Fruit fly (Drosophila melanogaster) whole organism, embryonic: ENCODE results near the gene Obp99b.

Experiments
- CG10959 ChIP-seq: fragments of 200-800 bp; sonication (Bioruptor generic); IDR thresholded peaks from 2 replicates; pipeline ENCODE4 v1.3.6; 2022; ENCODE audit warnings: missing biosample characterization, missing genetic modification characterization
- CG11398 ChIP-seq: fragments of 200-800 bp; sonication (Bioruptor generic); optimal IDR thresholded peaks from 2 replicates; lab custom pipeline; 2016; ENCODE audit warnings: missing biosample characterization, missing genetic modification characterization
- CG11456 ChIP-seq: fragments of 200-800 bp; sonication (Bioruptor generic); IDR thresholded peaks from 3 replicates; pipeline ENCODE4 v1.3.6; 2022; ENCODE audit warnings: missing biosample characterization, missing genetic modification characterization
- CG11696 ChIP-seq: fragments of 200-800 bp; sonication (Bioruptor generic); IDR thresholded peaks from 2 replicates; pipeline ENCODE4 v1.3.6; 2022; ENCODE audit warnings: missing biosample characterization, missing genetic modification characterization
- CG11723 ChIP-seq: fragments of 200-800 bp; sonication (Bioruptor generic); optimal IDR thresholded peaks from 2 replicates; lab custom pipeline; 2017; ENCODE audit warnings: missing biosample characterization, mild to moderate bottlenecking, missing genetic modification characterization
- CG14014 ChIP-seq: fragments of 200-800 bp; sonication (Bioruptor generic); IDR thresholded peaks from 2 replicates; pipeline ENCODE4 v1.3.6; 2022; ENCODE audit warnings: missing biosample characterization, missing genetic modification characterization
- CG15479 ChIP-seq: fragments of 200-800 bp; sonication (Bioruptor generic); optimal IDR thresholded peaks from 3 replicates; lab custom pipeline; 2019; ENCODE audit warnings: missing biosample characterization, mild to moderate bottlenecking, missing genetic modification characterization, moderate library complexity
- CG2678 ChIP-seq: fragments of 200-800 bp; sonication (Bioruptor generic); optimal IDR thresholded peaks from 3 replicates; lab custom pipeline; 2019; ENCODE audit warnings: missing biosample characterization, mild to moderate bottlenecking, missing genetic modification characterization, moderate library complexity
- CG30431 ChIP-seq: fragments of 200-800 bp; sonication (Bioruptor generic); optimal IDR thresholded peaks from 2 replicates; lab custom pipeline; 2017; ENCODE audit warnings: missing biosample characterization, missing genetic modification characterization
- CG31441 ChIP-seq: fragments of 200-800 bp; sonication (Bioruptor generic); IDR thresholded peaks from 2 replicates; pipeline ENCODE4 v1.3.6; 2022; ENCODE audit warnings: missing biosample characterization, missing genetic modification characterization
- CG32767 ChIP-seq: fragments of 200-800 bp; sonication (Bioruptor generic); IDR thresholded peaks from 2 replicates; pipeline ENCODE4 v1.3.6; 2022; ENCODE audit warnings: missing biosample characterization, missing genetic modification characterization
- CG3281 ChIP-seq: fragments of 200-800 bp; sonication (Bioruptor generic); optimal IDR thresholded peaks from 3 replicates; lab custom pipeline; 2017; ENCODE audit warnings: missing biosample characterization, mild to moderate bottlenecking, missing genetic modification characterization
- CG34422 ChIP-seq: fragments of 200-800 bp; sonication (Bioruptor generic); IDR thresholded peaks from 3 replicates; pipeline ENCODE4 v1.3.6; 2022; ENCODE audit warnings: missing biosample characterization, missing genetic modification characterization
- CG4617 ChIP-seq: fragments of 200-800 bp; sonication (Bioruptor generic); optimal IDR thresholded peaks from 3 replicates; lab custom pipeline; 2016; ENCODE audit warnings: missing biosample characterization, missing genetic modification characterization, borderline replicate concordance
- CG6791 ChIP-seq: fragments of 200-800 bp; sonication (Bioruptor generic); IDR thresholded peaks from 3 replicates; pipeline ENCODE4 v1.3.6; 2022; ENCODE audit warnings: missing biosample characterization, missing genetic modification characterization; ENCODE audit not compliant: partially characterized antibody
- CG7556 ChIP-seq: fragments of 200-800 bp; sonication (Bioruptor generic); optimal IDR thresholded peaks from 2 replicates; lab custom pipeline; 2017; ENCODE audit warnings: missing biosample characterization, mild to moderate bottlenecking, missing genetic modification characterization
- CG9215 ChIP-seq: fragments of 200-800 bp; sonication (Bioruptor generic); IDR thresholded peaks from 2 replicates; pipeline ENCODE4 v1.3.6; 2022; ENCODE audit warnings: missing biosample characterization, missing genetic modification characterization
- D ChIP-seq, 2 experiments: fragments of 200-800 bp in 1 of 2; fragments of >200 bp in 1 of 2; sonication (Bioruptor generic) in 1 of 2; optimal IDR thresholded peaks; 2 replicates in 1 of 2; 3 replicates in 1 of 2; lab custom pipeline; 2017; ENCODE audit warnings: mild to moderate bottlenecking in 1 of 2, missing biosample characterization in 1 of 2, missing genetic modification characterization in 1 of 2, missing genetic modification reagents in 1 of 2
- D19A ChIP-seq: fragments of 200-800 bp; optimal IDR thresholded peaks from 3 replicates; lab custom pipeline; 2019; ENCODE audit warnings: missing biosample characterization, mild to moderate bottlenecking, missing genetic modification characterization, moderate library complexity
- Dfd ChIP-seq, 2 experiments: fragments of >200 bp; optimal IDR thresholded peaks; 2 replicates each; lab custom pipeline; 2017; ENCODE audit warnings: missing biosample characterization in 2 of 2, missing genetic modification characterization in 2 of 2
- E2f1 ChIP-seq: fragments of 200-800 bp; sonication (Bioruptor generic); IDR thresholded peaks from 2 replicates; pipeline ENCODE4 v1.3.6; 2022; ENCODE audit warnings: missing biosample characterization, missing genetic modification characterization
- HLH54F ChIP-seq: fragments of 200-800 bp; sonication (Bioruptor generic); optimal IDR thresholded peaks from 3 replicates; lab custom pipeline; 2016; ENCODE audit warnings: missing biosample characterization, missing genetic modification characterization
- HmgZ ChIP-seq: fragments of 200-800 bp; sonication (Bioruptor generic); optimal IDR thresholded peaks from 2 replicates; lab custom pipeline; 2018; ENCODE audit warnings: missing biosample characterization, mild to moderate bottlenecking, missing genetic modification characterization
- Lpt ChIP-seq: fragments of >200 bp; optimal IDR thresholded peaks from 2 replicates; lab custom pipeline; 2018; ENCODE audit warnings: missing biosample characterization, missing genetic modification characterization
- Nf-YB ChIP-seq: fragments of 200-800 bp; sonication (Bioruptor generic); optimal IDR thresholded peaks from 3 replicates; lab custom pipeline; 2019; ENCODE audit warnings: missing biosample characterization, mild to moderate bottlenecking, missing genetic modification characterization, moderate library complexity
- Xbp1 ChIP-seq: fragments of 200-800 bp; sonication (Bioruptor generic); optimal IDR thresholded peaks from 3 replicates; lab custom pipeline; 2016; ENCODE audit warnings: missing biosample characterization, mild to moderate bottlenecking, missing genetic modification characterization
- YL-1 ChIP-seq: fragments of 200-800 bp; sonication (Bioruptor generic); optimal IDR thresholded peaks from 3 replicates; lab custom pipeline; 2017; ENCODE audit warnings: missing biosample characterization, mild to moderate bottlenecking, missing genetic modification characterization
- aop ChIP-seq: fragments of 200-800 bp; sonication (Bioruptor generic); IDR thresholded peaks from 2 replicates; pipeline ENCODE4 v1.3.6; 2022; ENCODE audit warnings: missing biosample characterization, missing genetic modification characterization
- chn ChIP-seq: fragments of 200-800 bp; sonication (Bioruptor generic); optimal IDR thresholded peaks from 2 replicates; lab custom pipeline; 2016; ENCODE audit warnings: missing biosample characterization, missing genetic modification characterization
- dan ChIP-seq: fragments of 200-800 bp; sonication (Bioruptor generic); IDR thresholded peaks from 2 replicates; pipeline ENCODE4 v1.3.6; 2022; ENCODE audit warnings: missing biosample characterization, missing genetic modification characterization
- dimm ChIP-seq: fragments of 200-800 bp; sonication (Bioruptor generic); IDR thresholded peaks from 2 replicates; pipeline ENCODE4 v1.3.6; 2022; ENCODE audit warnings: missing biosample characterization, missing genetic modification characterization
- dysf ChIP-seq: fragments of 200-800 bp; sonication (Bioruptor generic); IDR thresholded peaks from 3 replicates; pipeline ENCODE4 v1.3.6; 2022; ENCODE audit warnings: missing biosample characterization, missing genetic modification characterization
- ham ChIP-seq: fragments of 200-800 bp; sonication (Bioruptor generic); IDR thresholded peaks from 2 replicates; pipeline ENCODE4 v1.3.6; 2022; ENCODE audit warnings: missing biosample characterization, missing genetic modification characterization
- jing ChIP-seq: fragments of 200-800 bp; sonication (Bioruptor generic); optimal IDR thresholded peaks from 2 replicates; lab custom pipeline; 2018; ENCODE audit warnings: missing biosample characterization, mild to moderate bottlenecking, missing genetic modification characterization
- maf-S ChIP-seq: fragments of 200-800 bp; sonication (Bioruptor generic); optimal IDR thresholded peaks from 2 replicates; lab custom pipeline; 2016; ENCODE audit warnings: missing biosample characterization, missing genetic modification characterization
- mam ChIP-seq: fragments of 200-800 bp; sonication (Bioruptor generic); optimal IDR thresholded peaks from 3 replicates; lab custom pipeline; 2016; ENCODE audit warnings: missing biosample characterization, missing genetic modification characterization
- mirr ChIP-seq: fragments of 200-800 bp; sonication (Bioruptor generic); optimal IDR thresholded peaks from 3 replicates; lab custom pipeline; 2018; ENCODE audit warnings: missing biosample characterization, mild to moderate bottlenecking, missing genetic modification characterization
- p53 ChIP-seq: fragments of 200-800 bp; sonication (Bioruptor generic); optimal IDR thresholded peaks from 2 replicates; lab custom pipeline; 2016; ENCODE audit warnings: missing biosample characterization, missing genetic modification characterization
- prd ChIP-seq, 3 experiments: fragments of >200 bp in 2 of 3; fragments of 200-800 bp in 1 of 3; sonication (Bioruptor generic) in 1 of 3; optimal IDR thresholded peaks in 2 of 3; IDR thresholded peaks in 1 of 3; 2 replicates in 2 of 3; 3 replicates in 1 of 3; pipeline versions ENCODE4 v1.3.6 to Lab custom; 2017 to 2022; ENCODE audit warnings: missing biosample characterization in 1 of 3, missing genetic modification characterization in 1 of 3
- pum ChIP-seq: fragments of 200-800 bp; sonication (Bioruptor generic); optimal IDR thresholded peaks from 2 replicates; lab custom pipeline; 2016; ENCODE audit warnings: missing biosample characterization, missing genetic modification characterization
- ranshi ChIP-seq: fragments of 200-800 bp; sonication (Bioruptor generic); IDR thresholded peaks from 2 replicates; pipeline ENCODE4 v1.3.6; 2022; ENCODE audit warnings: missing biosample characterization, missing genetic modification characterization
- row ChIP-seq: fragments of 200-800 bp; sonication (Bioruptor generic); IDR thresholded peaks from 3 replicates; pipeline ENCODE4 v1.3.6; 2022; ENCODE audit warnings: missing biosample characterization, missing genetic modification characterization
- sc ChIP-seq, 3 experiments: fragments of >200 bp in 2 of 3; fragments of 200-800 bp in 1 of 3; sonication (Bioruptor generic) in 1 of 3; optimal IDR thresholded peaks; 2 replicates in 2 of 3; 3 replicates in 1 of 3; lab custom pipeline; 2017; ENCODE audit warnings: mild to moderate bottlenecking in 1 of 3, missing biosample characterization in 1 of 3, missing genetic modification characterization in 1 of 3, missing genetic modification reagents in 1 of 3
- scrt ChIP-seq: fragments of 200-800 bp; sonication (Bioruptor generic); optimal IDR thresholded peaks from 2 replicates; lab custom pipeline; 2018; ENCODE audit warnings: missing biosample characterization, mild to moderate bottlenecking, missing genetic modification characterization, moderate library complexity
- sug ChIP-seq: fragments of 200-800 bp; optimal IDR thresholded peaks from 2 replicates; lab custom pipeline; 2019; ENCODE audit warnings: missing biosample characterization, mild to moderate bottlenecking, missing genetic modification characterization, moderate library complexity
- tap ChIP-seq: fragments of 200-800 bp; optimal IDR thresholded peaks from 3 replicates; lab custom pipeline; 2019; ENCODE audit warnings: missing biosample characterization, mild to moderate bottlenecking, missing genetic modification characterization, moderate library complexity
- trh ChIP-seq: fragments of 200-800 bp; sonication (Bioruptor generic); optimal IDR thresholded peaks from 2 replicates; lab custom pipeline; 2016; ENCODE audit warnings: missing biosample characterization, missing genetic modification characterization
- tx ChIP-seq: fragments of 200-800 bp; sonication (Bioruptor generic); optimal IDR thresholded peaks from 2 replicates; lab custom pipeline; 2016; ENCODE audit warnings: missing biosample characterization, missing genetic modification characterization
- vfl ChIP-seq: fragments of 200-800 bp; sonication (Bioruptor generic); optimal IDR thresholded peaks from 2 replicates; lab custom pipeline; 2016; ENCODE audit warnings: missing biosample characterization, missing genetic modification characterization
- wor ChIP-seq: fragments of 200-800 bp; sonication (Bioruptor generic); IDR thresholded peaks from 2 replicates; pipeline ENCODE4 v1.3.6; 2022; ENCODE audit warnings: missing biosample characterization, missing genetic modification characterization
- yki ChIP-seq: fragments of >200 bp; optimal IDR thresholded peaks from 3 replicates; lab custom pipeline; 2018

The Obp99b gene

DNA sequence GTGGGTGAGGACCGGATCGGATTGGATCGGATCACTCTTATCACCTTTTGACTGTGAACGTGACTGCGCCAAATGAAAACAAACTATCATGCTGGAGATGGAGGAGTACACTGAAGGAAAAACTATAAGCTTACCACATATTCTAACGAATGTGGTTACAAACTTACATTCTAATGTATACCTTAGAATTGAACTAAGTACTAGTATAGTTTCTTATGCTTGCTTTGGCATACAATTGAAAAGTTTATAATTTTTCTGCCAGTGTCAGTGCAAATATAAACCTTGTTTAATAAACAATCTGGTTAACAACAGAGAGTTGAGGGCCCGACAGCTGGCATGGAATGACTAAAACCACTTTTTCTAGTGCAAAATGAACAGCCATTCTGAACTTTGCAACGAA, 823 bp upstream of the Obp99b start (continued):
- TF ChIP-seq trh (GFP tag; lab: Kevin White, UChicago) (no peak), CG9215 (GFP tag; lab: Robert Waterston, UW) (no peak), CG3281 (GFP tag; lab: Kevin White, UChicago) (no peak), CG32767 (GFP tag; lab: Robert Waterston, UW) (no peak), Nf-YB (GFP tag; lab: Kevin White, UChicago) (no peak), mam (no peak), E2f1 (GFP tag; lab: Robert Waterston, UW) (0 out of 2 replicates have a peak, but pooled peaks have one; percentile 15), D (optimal IDR thresholded peaks at IDR 0.05; lab: Kevin White, UChicago) (no peak), D (GFP tag; optimal IDR thresholded peaks at IDR 0.05; lab: Kevin White, UChicago) (no peak), CG15479 (no peak), pum (GFP tag; lab: Kevin White, UChicago) (peak; percentile 6), ranshi (GFP tag; lab: Robert Waterston, UW) (peak; percentile 26; the same call in 1 of the 2 replicates), HmgZ (tag; lab: Kevin White, UChicago) (no peak), wor (GFP tag; lab: Robert Waterston, UW) (no peak), CG14014 (GFP tag; lab: Robert Waterston, UW) (no peak), vfl (GFP tag; lab: Kevin White, UChicago) (no peak), D19A (tag; lab: Kevin White, UChicago) (no peak), yki (lab: Kevin White, UChicago) (no peak), Dfd (GFP tag; optimal IDR thresholded peaks at IDR 0.05; lab: Kevin White, UChicago) (no peak), CG4617 (GFP tag; lab: Kevin White, UChicago) (no peak), row (peak; percentile 47), tx (GFP tag; lab: Kevin White, UChicago) (no peak), CG2678 (tag; lab: Kevin White, UChicago) (peak; percentile 13), Xbp1 (GFP tag; lab: Kevin White, UChicago) (peak; percentile 29), HLH54F (GFP tag; lab: Kevin White, UChicago) (no peak), Lpt (GFP tag; lab: Kevin White, UChicago) (no peak), aop (GFP tag; lab: Robert Waterston, UW) (no peak), sug (tag; lab: Kevin White, UChicago) (no peak), scrt (GFP tag; lab: Kevin White, UChicago) (no peak), jing (GFP tag; lab: Kevin White, UChicago) (peak; percentile 41), CG31441 (GFP tag; lab: Robert Waterston, UW) (no peak), sc (optimal IDR thresholded peaks at IDR 0.05; lab: Kevin White, UChicago) (no peak), sc (GFP tag; optimal IDR thresholded peaks at IDR 0.05; lab: Kevin White, UChicago) (no peak), CG11723 (GFP tag; lab: Kevin White, UChicago) (no peak), CG11456 (no peak), dimm (GFP tag; lab: Robert Waterston, UW) (no peak), CG7556 (no peak), CG30431 (GFP tag; lab: Kevin White, UChicago) (no peak), CG6791 (no peak), prd (optimal IDR thresholded peaks at IDR 0.05; lab: Kevin White, UChicago) (no peak), prd (GFP tag; IDR thresholded peaks at IDR 0.05; lab: Robert Waterston, UW) (peak; percentile 31; the same call in 1 of the 3 replicates), dan (GFP tag; lab: Robert Waterston, UW) (no peak), p53 (GFP tag; lab: Kevin White, UChicago) (no peak), tap (tag; lab: Kevin White, UChicago) (peak; percentile 22), CG10959 (GFP tag; lab: Robert Waterston, UW) (no peak), YL-1 (no peak), CG11696 (GFP tag; lab: Robert Waterston, UW) (no peak), ham (no peak), dysf (GFP tag; lab: Robert Waterston, UW) (peak; percentile 30; the same call in 1 of the 3 replicates), maf-S (GFP tag; lab: Kevin White, UChicago) (peak; percentile 4), CG34422 (GFP tag; lab: Robert Waterston, UW) (no peak), CG11398 (GFP tag; lab: Kevin White, UChicago) (no peak), chn (GFP tag; lab: Kevin White, UChicago) (no peak), mirr (GFP tag; lab: Kevin White, UChicago) (no peak)
